Worm (Caenorhabditis elegans) whole organism, L1 larva: ENCODE measurements around the gene T14B4.5.

ENCODE experiments used
- C34B4.2 ChIP-seq: sonication (generic microtip); optimal IDR thresholded peaks from 2 replicates; lab custom pipeline; 2017; ENCODE audit warnings: mild to moderate bottlenecking, missing genetic modification characterization, missing compliant biosample characterization
- F16B12.6 ChIP-seq: fragments of 150-350 bp; optimal IDR thresholded peaks from 2 replicates; lab custom pipeline; 2014; ENCODE audit warnings: missing biosample characterization, missing genetic modification characterization
- aha-1 ChIP-seq: fragments of 150-350 bp; optimal IDR thresholded peaks from 2 replicates; lab custom pipeline; 2014; ENCODE audit warnings: missing biosample characterization, missing genetic modification characterization
- alr-1 ChIP-seq: fragments of 200-800 bp; sonication (Bioruptor generic); optimal IDR thresholded peaks from 2 replicates; lab custom pipeline; 2018; ENCODE audit warnings: borderline replicate concordance, mild to moderate bottlenecking, missing genetic modification characterization, missing compliant biosample characterization
- ama-1 ChIP-seq: fragments of 150-350 bp; optimal IDR thresholded peaks from 2 replicates; lab custom pipeline; 2014
- blmp-1 ChIP-seq: fragments of 150-350 bp; optimal IDR thresholded peaks from 2 replicates; lab custom pipeline; 2014; ENCODE audit warnings: missing biosample characterization, missing genetic modification characterization
- ceh-63 ChIP-seq: fragments of 200-800 bp; sonication (Bioruptor generic); optimal IDR thresholded peaks from 2 replicates; lab custom pipeline; 2018; ENCODE audit warnings: mild to moderate bottlenecking, missing genetic modification characterization, missing compliant biosample characterization
- ceh-90 ChIP-seq: sonication (generic microtip); optimal IDR thresholded peaks from 2 replicates; lab custom pipeline; 2016; ENCODE audit warnings: missing genetic modification characterization, missing compliant biosample characterization
- ces-1 ChIP-seq: fragments of 150-350 bp; optimal IDR thresholded peaks from 2 replicates; lab custom pipeline; 2014; ENCODE audit warnings: missing biosample characterization, missing genetic modification reagents, missing genetic modification characterization
- dpl-1 ChIP-seq, 3 experiments: fragments of 150-350 bp in 2 of 3; sonication (generic microtip) in 1 of 3; optimal IDR thresholded peaks; 2 replicates each; lab custom pipeline; 2014 to 2017; ENCODE audit warnings: missing biosample characterization in 3 of 3, missing genetic modification characterization in 3 of 3, missing genetic modification reagents in 3 of 3
- egl-13 ChIP-seq: sonication (generic microtip); optimal IDR thresholded peaks from 2 replicates; lab custom pipeline; 2016; ENCODE audit warnings: missing genotype, missing genetic modification reagents, missing genetic modification characterization, missing compliant biosample characterization
- egl-27 ChIP-seq, 2 experiments: fragments of 150-350 bp in 1 of 2; sonication (generic microtip); optimal IDR thresholded peaks; 3 replicates each; lab custom pipeline; 2017 to 2018; ENCODE audit warnings: missing biosample characterization in 2 of 2, missing genetic modification characterization in 2 of 2, missing genetic modification reagents in 2 of 2
- elt-2 ChIP-seq: sonication (generic microtip); optimal IDR thresholded peaks from 2 replicates; lab custom pipeline; 2016; ENCODE audit warnings: missing genetic modification characterization, mild to moderate bottlenecking, inconsistent platforms, missing compliant biosample characterization, missing genetic modification reagents
- elt-3 ChIP-seq, 6 experiments: fragments of 150-350 bp in 1 of 6; sonication (generic microtip); optimal IDR thresholded peaks; 2 replicates each; lab custom pipeline; 2017 to 2018; ENCODE audit warnings: missing biosample characterization in 6 of 6, missing genetic modification characterization in 6 of 6, inconsistent platforms in 1 of 6
- ets-5 ChIP-seq: fragments of 200-800 bp; sonication (Bioruptor generic); IDR thresholded peaks from 2 replicates; pipeline ENCODE4 v1.3.6; 2022; ENCODE audit warnings: missing genetic modification characterization, missing compliant biosample characterization
- hlh-17 ChIP-seq: fragments of 200-800 bp; sonication (Bioruptor generic); optimal IDR thresholded peaks from 2 replicates; lab custom pipeline; 2018; ENCODE audit warnings: missing genetic modification characterization, mild to moderate bottlenecking, missing compliant biosample characterization, moderate library complexity, borderline replicate concordance
- hlh-4 ChIP-seq: sonication (generic microtip); optimal IDR thresholded peaks from 2 replicates; lab custom pipeline; 2016; ENCODE audit warnings: mild to moderate bottlenecking, missing genetic modification characterization, missing compliant biosample characterization
- hpl-2 ChIP-seq: fragments of 150-350 bp; optimal IDR thresholded peaks from 2 replicates; lab custom pipeline; 2014; ENCODE audit warnings: missing biosample characterization, missing genetic modification reagents, missing genetic modification characterization
- irx-1 ChIP-seq: sonication (generic microtip); optimal IDR thresholded peaks from 2 replicates; lab custom pipeline; 2016; ENCODE audit warnings: missing genetic modification characterization, missing compliant biosample characterization
- isw-1 ChIP-seq: fragments of 200-800 bp; sonication (Bioruptor generic); IDR thresholded peaks from 2 replicates; pipeline ENCODE4 v1.3.6; 2022; ENCODE audit warnings: missing genetic modification characterization, missing compliant biosample characterization
- lin-14 ChIP-seq: fragments of 200-800 bp; sonication (Bioruptor generic); optimal IDR thresholded peaks from 2 replicates; lab custom pipeline; 2018; ENCODE audit warnings: mild to moderate bottlenecking, missing genetic modification characterization, moderate library complexity, missing compliant biosample characterization
- lin-39 ChIP-seq: fragments of 150-350 bp; optimal IDR thresholded peaks from 2 replicates; lab custom pipeline; 2014; ENCODE audit warnings: missing biosample characterization, missing genetic modification reagents, missing genetic modification characterization
- mab-9 ChIP-seq: fragments of 200-800 bp; sonication (Bioruptor generic); IDR thresholded peaks from 2 replicates; pipeline ENCODE4 v1.3.6; 2022; ENCODE audit warnings: missing genetic modification reagents, missing genetic modification characterization, missing compliant biosample characterization
- mep-1 ChIP-seq: fragments of 150-350 bp; optimal IDR thresholded peaks from 2 replicates; lab custom pipeline; 2014; ENCODE audit warnings: missing biosample characterization, missing genetic modification characterization
- nhr-11 ChIP-seq: fragments of 150-350 bp; optimal IDR thresholded peaks from 2 replicates; lab custom pipeline; 2014; ENCODE audit warnings: missing biosample characterization, missing genetic modification characterization
- nhr-19 ChIP-seq: fragments of 200-800 bp; sonication (Bioruptor generic); conservative IDR thresholded peaks from 2 replicates; pipeline ENCODE4 v1.3.6; 2022; ENCODE audit warnings: missing genetic modification characterization, missing compliant biosample characterization
- nhr-47 ChIP-seq: sonication (generic microtip); optimal IDR thresholded peaks from 2 replicates; lab custom pipeline; 2016; ENCODE audit warnings: mild to moderate bottlenecking, missing genetic modification characterization, moderate library complexity, missing compliant biosample characterization
- nhr-77 ChIP-seq: fragments of 150-350 bp; optimal IDR thresholded peaks from 2 replicates; lab custom pipeline; 2014; ENCODE audit warnings: missing biosample characterization, missing genetic modification characterization
- nhr-84 ChIP-seq: sonication (generic microtip); optimal IDR thresholded peaks from 2 replicates; lab custom pipeline; 2017; ENCODE audit warnings: missing biosample characterization, missing genetic modification characterization
- nhr-90 ChIP-seq: sonication (generic microtip); optimal IDR thresholded peaks from 2 replicates; lab custom pipeline; 2016; ENCODE audit warnings: mild to moderate bottlenecking, missing genetic modification characterization, missing compliant biosample characterization; ENCODE audit not compliant: poor library complexity
- rnt-1 ChIP-seq: sonication (generic microtip); optimal IDR thresholded peaks from 2 replicates; lab custom pipeline; 2016; ENCODE audit warnings: mild to moderate bottlenecking, missing genetic modification characterization, moderate library complexity, missing compliant biosample characterization
- skn-1 ChIP-seq: fragments of 150-350 bp; optimal IDR thresholded peaks from 2 replicates; lab custom pipeline; 2014; ENCODE audit warnings: missing biosample characterization, missing genetic modification characterization
- sptf-1 ChIP-seq: fragments of 150-350 bp; optimal IDR thresholded peaks from 2 replicates; lab custom pipeline; 2014; ENCODE audit warnings: missing biosample characterization, missing genetic modification characterization
- swsn-7 ChIP-seq: sonication (generic microtip); optimal IDR thresholded peaks from 2 replicates; lab custom pipeline; 2016; ENCODE audit warnings: missing genetic modification characterization, missing compliant biosample characterization
- tbx-2 ChIP-seq: sonication (generic microtip); optimal IDR thresholded peaks from 2 replicates; lab custom pipeline; 2016; ENCODE audit warnings: missing genetic modification characterization, missing compliant biosample characterization
- unc-130 ChIP-seq: fragments of 150-350 bp; optimal IDR thresholded peaks from 2 replicates; lab custom pipeline; 2017; ENCODE audit warnings: missing biosample characterization, missing genetic modification characterization, inconsistent platforms
- unc-30 ChIP-seq: sonication (generic microtip); optimal IDR thresholded peaks from 2 replicates; lab custom pipeline; 2017; ENCODE audit warnings: missing biosample characterization, missing genetic modification characterization
- unc-62 ChIP-seq: fragments of 150-350 bp; optimal IDR thresholded peaks from 2 replicates; lab custom pipeline; 2014; ENCODE audit warnings: missing biosample characterization, missing genetic modification reagents, missing genetic modification characterization
- vab-15 ChIP-seq: sonication (generic microtip); optimal IDR thresholded peaks from 2 replicates; lab custom pipeline; 2017; ENCODE audit warnings: missing genotype, mild to moderate bottlenecking, missing genetic modification characterization, missing compliant biosample characterization
- xbp-1 ChIP-seq: sonication (generic microtip); optimal IDR thresholded peaks from 2 replicates; lab custom pipeline; 2016; ENCODE audit warnings: missing genetic modification characterization, missing compliant biosample characterization
- zag-1 ChIP-seq: fragments of 150-350 bp; optimal IDR thresholded peaks from 2 replicates; lab custom pipeline; 2014; ENCODE audit warnings: missing biosample characterization, missing genetic modification characterization
- zip-4 ChIP-seq: fragments of 200-800 bp; sonication (Bioruptor generic); optimal IDR thresholded peaks from 2 replicates; lab custom pipeline; 2018; ENCODE audit warnings: mild to moderate bottlenecking, missing genetic modification characterization, moderate library complexity, missing compliant biosample characterization

The T14B4.5 gene

ce11 chrII:6705593-6706228, 11.0 kb upstream of the T14B4.5 start, which contains the start of gene rpy-1 (continued):
- TF ChIP-seq hlh-4 (tag; lab: Kevin White, UChicago) (no peak), ceh-90 (tag; lab: Kevin White, UChicago) (no peak), C34B4.2 (tag; lab: Kevin White, UChicago) (no peak), unc-30 (tag; lab: Kevin White, UChicago) (no peak), ceh-63 (GFP tag; lab: Kevin White, UChicago) (no peak), egl-27 (tag; optimal IDR thresholded peaks at IDR 0.05; lab: Kevin White, UChicago) (no peak), nhr-90 (tag; lab: Kevin White, UChicago) (no peak), mab-9 (GFP tag; lab: Robert Waterston, UW) (no peak), F16B12.6 (tag; lab: Kevin White, UChicago) (no peak), rnt-1 (tag; lab: Kevin White, UChicago) (peak; percentile 60), alr-1 (tag; lab: Kevin White, UChicago) (no peak), dpl-1 (GFP tag; optimal IDR thresholded peaks at IDR 0.05; lab: Kevin White, UChicago) (no peak), mep-1 (tag; lab: Kevin White, UChicago) (no peak), nhr-19 (GFP tag; lab: Robert Waterston, UW) (0 out of 2 replicates have a peak, but pooled peaks have one; percentile 13), hpl-2 (GFP tag; lab: Kevin White, UChicago) (no peak), vab-15 (tag; lab: Kevin White, UChicago) (no peak), skn-1 (tag; lab: Kevin White, UChicago) (no peak), aha-1 (no peak), nhr-77 (tag; lab: Kevin White, UChicago) (no peak), nhr-47 (tag; lab: Kevin White, UChicago) (no peak), lin-39 (peak; percentile 61), blmp-1 (tag; lab: Kevin White, UChicago) (peak; percentile 9), nhr-11 (tag; lab: Kevin White, UChicago) (no peak), isw-1 (GFP tag; lab: Robert Waterston, UW) (no peak), xbp-1 (no peak), ets-5 (no peak), swsn-7 (no peak), ama-1 (lab: Kevin White, UChicago) (no peak), ces-1 (GFP tag; lab: Kevin White, UChicago) (no peak), elt-2 (tag; lab: Kevin White, UChicago) (no peak), nhr-84 (no peak), sptf-1 (tag; lab: Kevin White, UChicago) (no peak), zip-4 (GFP tag; lab: Kevin White, UChicago) (no peak), zag-1 (tag; lab: Kevin White, UChicago) (no peak), hlh-17 (GFP tag; lab: Kevin White, UChicago) (no peak), unc-130 (no peak), egl-13 (no peak), tbx-2 (no peak), unc-62 (GFP tag; lab: Kevin White, UChicago) (no peak), elt-3 (tag; optimal IDR thresholded peaks at IDR 0.05; lab: Kevin White, UChicago) (no peak), lin-14 (GFP tag; lab: Kevin White, UChicago) (peak; percentile 76), irx-1 (tag; lab: Kevin White, UChicago) (no peak)
